Worm (Caenorhabditis elegans) whole organism, late embryonic: Measurements from ENCODE around the gene C50C3.19.

Experiments used
- ahr-1 ChIP-seq: sonication (generic microtip); optimal IDR thresholded peaks from 2 replicates; lab custom pipeline; 2016; ENCODE audit warnings: missing genetic modification characterization, missing compliant biosample characterization
- ama-1 ChIP-seq: fragments of 150-350 bp; optimal IDR thresholded peaks from 2 replicates; lab custom pipeline; 2014
- ceh-24 ChIP-seq: sonication (generic microtip); optimal IDR thresholded peaks from 2 replicates; lab custom pipeline; 2016; ENCODE audit warnings: mild to moderate bottlenecking, missing genetic modification characterization, missing compliant biosample characterization
- dve-1 ChIP-seq: sonication (generic microtip); optimal IDR thresholded peaks from 2 replicates; lab custom pipeline; 2017; ENCODE audit warnings: antibody characterized with exemption, mild to moderate bottlenecking, missing genetic modification characterization, missing compliant biosample characterization
- elt-2 ChIP-seq: sonication (generic microtip); optimal IDR thresholded peaks from 2 replicates; lab custom pipeline; 2016; ENCODE audit warnings: missing genetic modification reagents, missing genetic modification characterization, missing compliant biosample characterization
- ets-4 ChIP-seq: sonication (generic microtip); optimal IDR thresholded peaks from 2 replicates; lab custom pipeline; 2016; ENCODE audit warnings: missing genetic modification characterization, missing compliant biosample characterization
- fkh-10 ChIP-seq: fragments of 150-350 bp; optimal IDR thresholded peaks from 2 replicates; lab custom pipeline; 2014; ENCODE audit warnings: missing biosample characterization, missing genetic modification reagents, missing genetic modification characterization
- madf-2 ChIP-seq: sonication (generic microtip); optimal IDR thresholded peaks from 2 replicates; lab custom pipeline; 2017; ENCODE audit warnings: missing genetic modification characterization, missing compliant biosample characterization
- pat-9 ChIP-seq: fragments of 200-800 bp; sonication (Bioruptor generic); optimal IDR thresholded peaks from 2 replicates; lab custom pipeline; 2018; ENCODE audit warnings: mild to moderate bottlenecking, missing genetic modification characterization, moderate library complexity, missing compliant biosample characterization
- pha-4 ChIP-seq: fragments of 150-350 bp; optimal IDR thresholded peaks from 2 replicates; lab custom pipeline; 2018; ENCODE audit warnings: missing biosample characterization, missing genetic modification reagents, missing genetic modification characterization
- pqm-1 ChIP-seq: sonication (generic microtip); optimal IDR thresholded peaks from 2 replicates; lab custom pipeline; 2016; ENCODE audit warnings: missing genetic modification characterization, missing compliant biosample characterization
- ref-2 ChIP-seq: sonication (generic microtip); optimal IDR thresholded peaks from 2 replicates; lab custom pipeline; 2016; ENCODE audit warnings: missing genetic modification characterization, missing compliant biosample characterization
- unc-42 ChIP-seq: sonication (generic microtip); optimal IDR thresholded peaks from 2 replicates; lab custom pipeline; 2016; ENCODE audit warnings: missing genotype, missing genetic modification characterization, missing compliant biosample characterization

ce11 chrIII:8209775-8210174 is 19.2 kb downstream of the C50C3.19 start, which contains the start of gene C30A5.10:
- TF ChIP-seq dve-1 (tag; lab: Kevin White, UChicago) (no peak), ets-4 (tag; lab: Kevin White, UChicago) (no peak), madf-2 (no peak), ceh-24 (tag; lab: Kevin White, UChicago) (no peak), unc-42 (no peak), pha-4 (tag; lab: Kevin White, UChicago) (no peak), ref-2 (tag; lab: Kevin White, UChicago) (no peak), elt-2 (tag; lab: Kevin White, UChicago) (no peak), fkh-10 (GFP tag; lab: Kevin White, UChicago) (no peak), pqm-1 (tag; lab: Kevin White, UChicago) (no peak), ama-1 (lab: Kevin White, UChicago) (no peak), pat-9 (tag; lab: Kevin White, UChicago) (no peak), ahr-1 (no peak)
